Worm (Caenorhabditis elegans): ENCODE results near the gene csr-1.

ce11 chrIV:7954006-7954405 is 3.1 kb upstream of the csr-1 start:
- TF ChIP-seq nhr-76 (tag; optimal IDR thresholded peaks at IDR 0.05) (no peak), pqm-1 (tag; optimal IDR thresholded peaks at IDR 0.05) (no peak), nfya-1 (tag; optimal IDR thresholded peaks at IDR 0.05; ENCODE audit: insufficient read depth) (no peak), snpc-4 (tag; optimal IDR thresholded peaks at IDR 0.05) (no peak), elt-2 (tag; optimal IDR thresholded peaks at IDR 0.05) (no peak), jun-1 (tag; optimal IDR thresholded peaks at IDR 0.05) (no peak), nhr-12 (tag; optimal IDR thresholded peaks at IDR 0.05) (no peak), egl-27 (tag; optimal IDR thresholded peaks at IDR 0.05) (no peak), pha-4 (tag; optimal IDR thresholded peaks at IDR 0.05) (no peak), unc-62 (GFP tag; optimal IDR thresholded peaks at IDR 0.05) (no peak)
